Worm (Caenorhabditis elegans) whole organism, L3 larva: ENCODE data around the gene C01F1.6.

Source experiments
- ama-1 ChIP-seq: fragments of 150-350 bp; optimal IDR thresholded peaks from 2 replicates; lab custom pipeline; 2018
- ceh-28 ChIP-seq: fragments of 150-350 bp; optimal IDR thresholded peaks from 2 replicates; lab custom pipeline; 2014; ENCODE audit warnings: missing biosample characterization, missing genetic modification reagents, missing genetic modification characterization
- ceh-9 ChIP-seq: sonication (generic microtip); optimal IDR thresholded peaks from 2 replicates; lab custom pipeline; 2018; ENCODE audit warnings: missing biosample characterization, missing genetic modification characterization
- egl-5 ChIP-seq: fragments of 150-350 bp; optimal IDR thresholded peaks from 2 replicates; lab custom pipeline; 2017; ENCODE audit warnings: missing biosample characterization, missing genetic modification reagents, missing genetic modification characterization, inconsistent platforms
- fkh-10 ChIP-seq: sonication (generic microtip); optimal IDR thresholded peaks from 2 replicates; lab custom pipeline; 2017; ENCODE audit warnings: missing biosample characterization, missing genetic modification reagents, missing genetic modification characterization
- lin-39 ChIP-seq: fragments of 150-350 bp; optimal IDR thresholded peaks from 2 replicates; lab custom pipeline; 2018; ENCODE audit warnings: missing biosample characterization, missing genetic modification reagents, missing genetic modification characterization
- mml-1 ChIP-seq: fragments of 150-350 bp; sonication (generic microtip); optimal IDR thresholded peaks from 3 replicates; lab custom pipeline; 2014; ENCODE audit warnings: missing biosample characterization, missing genetic modification characterization
- nhr-237 ChIP-seq: fragments of 150-350 bp; optimal IDR thresholded peaks from 2 replicates; lab custom pipeline; 2014; ENCODE audit warnings: missing biosample characterization, missing genetic modification characterization
- nhr-77 ChIP-seq: fragments of 150-350 bp; optimal IDR thresholded peaks from 2 replicates; lab custom pipeline; 2014; ENCODE audit warnings: missing biosample characterization, missing genetic modification characterization
- sea-2 ChIP-seq: fragments of 150-350 bp; sonication (generic microtip); optimal IDR thresholded peaks from 4 replicates; lab custom pipeline; 2014; ENCODE audit warnings: missing biosample characterization, missing genetic modification reagents, missing genetic modification characterization
- snpc-4 ChIP-seq: fragments of 150-350 bp; optimal IDR thresholded peaks from 2 replicates; lab custom pipeline; 2014; ENCODE audit warnings: missing biosample characterization, missing genetic modification characterization
- unc-39 ChIP-seq: sonication (generic microtip); optimal IDR thresholded peaks from 4 replicates; lab custom pipeline; 2017; ENCODE audit warnings: missing biosample characterization, missing genetic modification characterization
- ztf-11 ChIP-seq: fragments of 150-350 bp; optimal IDR thresholded peaks from 2 replicates; lab custom pipeline; 2014; ENCODE audit warnings: missing biosample characterization, missing genetic modification characterization

C01F1.6 gene

DNA sequence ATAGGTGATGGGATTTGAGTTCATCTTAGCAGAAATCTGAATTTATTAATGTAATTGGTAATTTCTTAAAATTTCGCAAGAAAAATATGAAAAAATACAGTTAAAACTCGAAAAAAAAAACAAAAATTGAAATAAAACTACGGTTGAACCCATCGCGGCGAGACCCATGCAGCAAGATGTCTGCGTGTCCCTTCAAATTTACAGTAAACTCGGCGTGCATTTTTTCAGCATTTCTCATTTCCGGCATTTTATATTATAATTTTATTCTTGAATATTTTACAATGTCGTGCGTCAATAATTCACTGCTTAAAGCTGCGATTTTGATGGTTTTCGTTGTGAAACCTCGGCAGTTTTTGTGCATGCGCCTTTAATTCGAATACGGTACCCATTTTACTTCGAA lies 52.1 kb downstream of the C01F1.6 start, which contains the start of gene fbxc-43:
TSS of gene fbxc-43 (minus strand) at position 38 of the 400 bp plus-strand sequence.
- TF ChIP-seq egl-5 (tag; lab: Kevin White, UChicago) (no peak), ztf-11 (tag; lab: Kevin White, UChicago) (no peak), nhr-237 (tag; lab: Kevin White, UChicago) (no peak), ceh-9 (tag; lab: Kevin White, UChicago) (no peak), fkh-10 (GFP tag; lab: Kevin White, UChicago) (no peak), lin-39 (tag; lab: Kevin White, UChicago) (no peak), sea-2 (GFP tag; lab: Kevin White, UChicago) (no peak), mml-1 (tag; lab: Kevin White, UChicago) (no peak), nhr-77 (no peak), ama-1 (lab: Kevin White, UChicago) (no peak), ceh-28 (tag; lab: Kevin White, UChicago) (no peak), unc-39 (tag; lab: Kevin White, UChicago) (no peak), snpc-4 (tag; lab: Kevin White, UChicago) (no peak)
